Worm (Caenorhabditis elegans) whole organism, late embryonic: ENCODE data around the gene fbxa-44.

Experiments used
- C08G9.2 ChIP-seq: sonication (generic microtip); optimal IDR thresholded peaks from 2 replicates; lab custom pipeline; 2016; ENCODE audit warnings: mild to moderate bottlenecking, missing genetic modification characterization, moderate library complexity, missing compliant biosample characterization
- F13H6.1 ChIP-seq: sonication (generic microtip); optimal IDR thresholded peaks from 2 replicates; lab custom pipeline; 2016; ENCODE audit warnings: missing genetic modification characterization, missing compliant biosample characterization
- K02D7.2 ChIP-seq: sonication (generic microtip); optimal IDR thresholded peaks from 2 replicates; lab custom pipeline; 2017; ENCODE audit warnings: mild to moderate bottlenecking, missing genetic modification characterization, missing compliant biosample characterization
- K09A11.1 ChIP-seq: sonication (generic microtip); optimal IDR thresholded peaks from 2 replicates; lab custom pipeline; 2017; ENCODE audit warnings: antibody characterized with exemption, mild to moderate bottlenecking, missing genetic modification characterization, missing compliant biosample characterization; ENCODE audit not compliant: insufficient read depth
- T23F11.4 ChIP-seq: fragments of 200-800 bp; sonication (Bioruptor generic); optimal IDR thresholded peaks from 2 replicates; lab custom pipeline; 2018; ENCODE audit warnings: mild to moderate bottlenecking, missing genetic modification characterization, missing compliant biosample characterization
- Y22D7AL.16 ChIP-seq: sonication (generic microtip); optimal IDR thresholded peaks from 2 replicates; lab custom pipeline; 2016; ENCODE audit warnings: missing genetic modification characterization, missing compliant biosample characterization
- ama-1 ChIP-seq: fragments of 150-350 bp; optimal IDR thresholded peaks from 2 replicates; lab custom pipeline; 2014
- ceh-14 ChIP-seq: sonication (generic microtip); optimal IDR thresholded peaks from 2 replicates; lab custom pipeline; 2016; ENCODE audit warnings: missing genotype, missing genetic modification characterization, missing compliant biosample characterization
- ceh-18 ChIP-seq: sonication (generic microtip); optimal IDR thresholded peaks from 2 replicates; lab custom pipeline; 2016; ENCODE audit warnings: missing genetic modification characterization, missing compliant biosample characterization
- ceh-19 ChIP-seq: fragments of 200-800 bp; sonication (Bioruptor generic); optimal IDR thresholded peaks from 2 replicates; lab custom pipeline; 2018; ENCODE audit warnings: mild to moderate bottlenecking, missing genetic modification characterization, missing compliant biosample characterization
- ceh-2 ChIP-seq: sonication (generic microtip); optimal IDR thresholded peaks from 2 replicates; lab custom pipeline; 2016; ENCODE audit warnings: missing genotype, missing genetic modification characterization, missing compliant biosample characterization
- ceh-24 ChIP-seq: sonication (generic microtip); optimal IDR thresholded peaks from 2 replicates; lab custom pipeline; 2016; ENCODE audit warnings: mild to moderate bottlenecking, missing genetic modification characterization, missing compliant biosample characterization
- ceh-31 ChIP-seq: sonication (generic microtip); optimal IDR thresholded peaks from 2 replicates; lab custom pipeline; 2016; ENCODE audit warnings: missing genetic modification characterization, missing compliant biosample characterization
- ceh-9 ChIP-seq: sonication (generic microtip); optimal IDR thresholded peaks from 2 replicates; lab custom pipeline; 2016; ENCODE audit warnings: mild to moderate bottlenecking, missing genetic modification characterization, inconsistent platforms, missing compliant biosample characterization
- dve-1 ChIP-seq: sonication (generic microtip); optimal IDR thresholded peaks from 2 replicates; lab custom pipeline; 2017; ENCODE audit warnings: antibody characterized with exemption, mild to moderate bottlenecking, missing genetic modification characterization, missing compliant biosample characterization
- fax-1 ChIP-seq: sonication (generic microtip); optimal IDR thresholded peaks from 2 replicates; lab custom pipeline; 2016; ENCODE audit warnings: missing genotype, missing genetic modification characterization, missing compliant biosample characterization
- fkh-10 ChIP-seq: fragments of 150-350 bp; optimal IDR thresholded peaks from 2 replicates; lab custom pipeline; 2014; ENCODE audit warnings: missing biosample characterization, missing genetic modification reagents, missing genetic modification characterization
- hlh-15 ChIP-seq: sonication (generic microtip); optimal IDR thresholded peaks from 2 replicates; lab custom pipeline; 2016; ENCODE audit warnings: missing genetic modification characterization, missing compliant biosample characterization
- hlh-30 ChIP-seq: sonication (generic microtip); optimal IDR thresholded peaks from 2 replicates; lab custom pipeline; 2017; ENCODE audit warnings: antibody characterized with exemption, missing genetic modification characterization, missing compliant biosample characterization; ENCODE audit not compliant: insufficient read depth
- hlh-6 ChIP-seq: sonication (generic microtip); optimal IDR thresholded peaks from 2 replicates; lab custom pipeline; 2016; ENCODE audit warnings: missing genotype, missing genetic modification characterization, missing compliant biosample characterization
- hlh-8 ChIP-seq: sonication (generic microtip); optimal IDR thresholded peaks from 2 replicates; lab custom pipeline; 2016; ENCODE audit warnings: missing genotype, missing genetic modification characterization, missing compliant biosample characterization
- mec-3 ChIP-seq: sonication (generic microtip); optimal IDR thresholded peaks from 2 replicates; lab custom pipeline; 2016; ENCODE audit warnings: borderline replicate concordance, missing genetic modification characterization, missing compliant biosample characterization
- nfya-1 ChIP-seq: sonication (generic microtip); optimal IDR thresholded peaks from 2 replicates; lab custom pipeline; 2017; ENCODE audit warnings: missing genetic modification characterization, mild to moderate bottlenecking, missing compliant biosample characterization, antibody characterized with exemption, moderate library complexity
- nhr-232 ChIP-seq: sonication (generic microtip); optimal IDR thresholded peaks from 2 replicates; lab custom pipeline; 2016; ENCODE audit warnings: missing genetic modification characterization, missing compliant biosample characterization
- odd-2 ChIP-seq: sonication (generic microtip); optimal IDR thresholded peaks from 2 replicates; lab custom pipeline; 2017; ENCODE audit warnings: antibody characterized with exemption, mild to moderate bottlenecking, missing genetic modification characterization, missing compliant biosample characterization
- pag-3 ChIP-seq: sonication (generic microtip); optimal IDR thresholded peaks from 2 replicates; lab custom pipeline; 2016; ENCODE audit warnings: missing compliant biosample characterization, missing genetic modification characterization, borderline replicate concordance
- pat-9 ChIP-seq: fragments of 200-800 bp; sonication (Bioruptor generic); optimal IDR thresholded peaks from 2 replicates; lab custom pipeline; 2018; ENCODE audit warnings: mild to moderate bottlenecking, missing genetic modification characterization, moderate library complexity, missing compliant biosample characterization
- pax-1 ChIP-seq: fragments of 150-350 bp; optimal IDR thresholded peaks from 2 replicates; lab custom pipeline; 2014; ENCODE audit warnings: missing biosample characterization, missing genetic modification characterization
- pha-2 ChIP-seq: sonication (generic microtip); optimal IDR thresholded peaks from 2 replicates; lab custom pipeline; 2017; ENCODE audit warnings: mild to moderate bottlenecking, missing genetic modification characterization, missing compliant biosample characterization
- sox-4 ChIP-seq: sonication (generic microtip); optimal IDR thresholded peaks from 2 replicates; lab custom pipeline; 2017; ENCODE audit warnings: mild to moderate bottlenecking, missing genetic modification characterization, inconsistent platforms, missing compliant biosample characterization
- syd-9 ChIP-seq: sonication (generic microtip); optimal IDR thresholded peaks from 2 replicates; lab custom pipeline; 2016; ENCODE audit warnings: mild to moderate bottlenecking, missing genetic modification characterization, moderate library complexity, missing compliant biosample characterization
- tbx-2 ChIP-seq: sonication (generic microtip); optimal IDR thresholded peaks from 2 replicates; lab custom pipeline; 2016; ENCODE audit warnings: missing genetic modification characterization, missing compliant biosample characterization
- tbx-7 ChIP-seq: sonication (generic microtip); optimal IDR thresholded peaks from 2 replicates; lab custom pipeline; 2016; ENCODE audit warnings: missing genotype, missing genetic modification characterization, missing compliant biosample characterization
- ttx-3 ChIP-seq: sonication (generic microtip); optimal IDR thresholded peaks from 2 replicates; lab custom pipeline; 2016; ENCODE audit warnings: missing genetic modification reagents, missing genetic modification characterization, missing compliant biosample characterization
- unc-55 ChIP-seq: sonication (generic microtip); optimal IDR thresholded peaks from 2 replicates; lab custom pipeline; 2017; ENCODE audit warnings: missing biosample characterization, missing genetic modification reagents, missing genetic modification characterization
- zip-5 ChIP-seq: sonication (generic microtip); optimal IDR thresholded peaks from 2 replicates; lab custom pipeline; 2016; ENCODE audit warnings: missing genetic modification characterization, missing compliant biosample characterization

The fbxa-44 gene

ce11 chrV:16888788-16889325 is at the start of gene fbxa-44, which contains the start of gene ifas-2:
TSS of gene fbxa-44 (plus strand) at chrV:16889275.
TSS of gene ifas-2 (minus strand) at chrV:16888888.
- TF ChIP-seq F13H6.1 (tag; lab: Kevin White, UChicago), result no peak
- no peak for TF ChIP-seq hlh-6
- TF ChIP-seq syd-9 (tag; lab: Kevin White, UChicago), result no peak
- TF ChIP-seq dve-1 (tag; lab: Kevin White, UChicago), result no peak
- TF ChIP-seq unc-55 (GFP tag; lab: Kevin White, UChicago), result no peak
- no peak for TF ChIP-seq tbx-7
- TF ChIP-seq ceh-14 (tag; lab: Kevin White, UChicago), result no peak
- TF ChIP-seq K09A11.1 (tag; lab: Kevin White, UChicago), result no peak
- no peak for TF ChIP-seq tbx-2
- no peak for TF ChIP-seq pag-3 (tag; lab: Kevin White, UChicago)
- TF ChIP-seq nhr-232, result no peak
- no peak for TF ChIP-seq Y22D7AL.16 (tag; lab: Kevin White, UChicago)
- no peak for TF ChIP-seq ceh-2 (tag; lab: Kevin White, UChicago)
- no peak for TF ChIP-seq sox-4
- no peak for TF ChIP-seq ceh-19 (GFP tag; lab: Kevin White, UChicago)
- TF ChIP-seq pax-1, result no peak
- TF ChIP-seq ttx-3 (tag; lab: Kevin White, UChicago), result no peak
- no peak for TF ChIP-seq C08G9.2 (tag; lab: Kevin White, UChicago)
- TF ChIP-seq ceh-31 (tag; lab: Kevin White, UChicago), result no peak

- TF ChIP-seq hlh-8 (no peak), ceh-31 (tag; lab: Kevin White, UChicago) (no peak), odd-2 (tag; lab: Kevin White, UChicago) (no peak), K09A11.1 (tag; lab: Kevin White, UChicago) (no peak), ceh-18 (tag; lab: Kevin White, UChicago) (no peak), ama-1 (no peak), unc-55 (GFP tag; lab: Kevin White, UChicago) (no peak)
Measured at ce11 chrV:16840283-16840682, 48.8 kb upstream of the fbxa-44 start.

ce11 chrV:16840961-16841360 is 48.1 kb upstream of the fbxa-44 start, which contains the start of gene clec-40:
TSS of gene clec-40 (minus strand) at chrV:16841061.
- no peak for TF ChIP-seq ceh-2 (tag; lab: Kevin White, UChicago)
- TF ChIP-seq ceh-14 (tag; lab: Kevin White, UChicago), result no peak
- TF ChIP-seq mec-3 (tag; lab: Kevin White, UChicago), result no peak
- TF ChIP-seq fkh-10 (GFP tag; lab: Kevin White, UChicago), result no peak
- no peak for TF ChIP-seq K09A11.1 (tag; lab: Kevin White, UChicago)
- no peak for TF ChIP-seq hlh-30 (tag; lab: Kevin White, UChicago)
- TF ChIP-seq hlh-15 (tag; lab: Kevin White, UChicago), result no peak
- TF ChIP-seq K02D7.2 (tag; lab: Kevin White, UChicago), result no peak
- TF ChIP-seq nfya-1, result no peak
- TF ChIP-seq ceh-24, result no peak
- TF ChIP-seq pat-9 (tag; lab: Kevin White, UChicago), result no peak
- TF ChIP-seq unc-55 (GFP tag; lab: Kevin White, UChicago), result no peak
- TF ChIP-seq ceh-9 (tag; lab: Kevin White, UChicago), result no peak
- no peak for TF ChIP-seq pag-3 (tag; lab: Kevin White, UChicago)

ce11 chrV:16842941-16843340 is 46.1 kb upstream of the fbxa-44 start, which contains the start of gene clec-25:
TSS of gene clec-25 (plus strand) at chrV:16843241.
- TF ChIP-seq fax-1 (tag; lab: Kevin White, UChicago) (no peak), T23F11.4 (no peak), hlh-30 (tag; lab: Kevin White, UChicago) (no peak), zip-5 (tag; lab: Kevin White, UChicago) (no peak), pha-2 (no peak)
